Worm (Caenorhabditis elegans): ENCODE results near the gene dct-14.

dct-14 gene

ce11 chrV:20464778-20465177, 35.5 kb downstream of the dct-14 start:
- TF ChIP-seq ceh-82 (tag; optimal IDR thresholded peaks at IDR 0.05) (no peak), nhr-48 (tag; optimal IDR thresholded peaks at IDR 0.05) (no peak), egl-43 (GFP tag; IDR thresholded peaks at IDR 0.05) (no peak), hlh-30 (tag; optimal IDR thresholded peaks at IDR 0.05; ENCODE audit: insufficient read depth) (peak; percentile 49), lim-7 (GFP tag; IDR thresholded peaks at IDR 0.05) (no peak)

ce11 chrV:20460808-20461207, 39.5 kb downstream of the dct-14 start, which contains the start of gene B0250.18:
Gene B0250.18, minus strand, starts transcription at chrV:20460908.
- TF ChIP-seq aha-1 (tag) (peak; percentile 9), skn-1 (tag; optimal IDR thresholded peaks at IDR 0.05) (no peak)

- no peak for TF ChIP-seq hmg-1.1 (GFP tag; IDR thresholded peaks at IDR 0.05)
- no peak for TF ChIP-seq mxl-2 (GFP tag; conservative IDR thresholded peaks at IDR 0.05)
- TF ChIP-seq hlh-30 (tag; optimal IDR thresholded peaks at IDR 0.05; ENCODE audit: insufficient read depth) = peak; percentile 41
- peak; percentile 97 for TF ChIP-seq aha-1 (tag)
- TF ChIP-seq hlh-11 (tag; optimal IDR thresholded peaks at IDR 0.05) = no peak
Measured at ce11 chrV:20457155-20457554, 43.1 kb downstream of the dct-14 start.

- TF ChIP-seq R02D3.7 (tag; optimal IDR thresholded peaks at IDR 0.05) = no peak
- TF ChIP-seq snpc-4 (tag; optimal IDR thresholded peaks at IDR 0.05) = peak; percentile 84
Measured at ce11 chrV:20455637-20456036, 44.7 kb downstream of the dct-14 start.

- no peak for TF ChIP-seq nhr-102 (tag; optimal IDR thresholded peaks at IDR 0.05)
- no peak for TF ChIP-seq lsy-2 (tag; optimal IDR thresholded peaks at IDR 0.05)
- no peak for TF ChIP-seq lin-39 (tag; optimal IDR thresholded peaks at IDR 0.05)
- no peak for TF ChIP-seq mxl-2 (GFP tag; conservative IDR thresholded peaks at IDR 0.05)
- TF ChIP-seq hmg-1.1 (GFP tag; IDR thresholded peaks at IDR 0.05) = no peak
- TF ChIP-seq snpc-4 (tag; optimal IDR thresholded peaks at IDR 0.05) = no peak
- TF ChIP-seq vab-7 (GFP tag; IDR thresholded peaks at IDR 0.05) = no peak
- TF ChIP-seq madf-9 (GFP tag; conservative IDR thresholded peaks at IDR 0.05) = no peak
- no peak for TF ChIP-seq dmd-8 (GFP tag; IDR thresholded peaks at IDR 0.05)
- no peak for TF ChIP-seq mep-1 (tag; optimal IDR thresholded peaks at IDR 0.05)
- TF ChIP-seq hlh-11 (tag; optimal IDR thresholded peaks at IDR 0.05) = no peak
- no peak for TF ChIP-seq daf-8 (GFP tag; IDR thresholded peaks at IDR 0.05)
- TF ChIP-seq ceh-20 (GFP tag; IDR thresholded peaks at IDR 0.05) = no peak
- no peak for TF ChIP-seq lin-13 (GFP tag; optimal IDR thresholded peaks at IDR 0.05)
- no peak for TF ChIP-seq mxl-3 (GFP tag; optimal IDR thresholded peaks at IDR 0.05)
- TF ChIP-seq F44E2.7 (GFP tag; IDR thresholded peaks at IDR 0.05) = no peak
- TF ChIP-seq zag-1 (tag; optimal IDR thresholded peaks at IDR 0.05) = no peak
- no peak for TF ChIP-seq zfp-3 (GFP tag; conservative IDR thresholded peaks at IDR 0.05)
- TF ChIP-seq nhr-11 (tag; optimal IDR thresholded peaks at IDR 0.05) = no peak
Measured at ce11 chrV:20453811-20454210, 46.5 kb downstream of the dct-14 start, which contains the start of gene srd-70. Gene srd-70, plus strand, starts transcription at chrV:20454111.

- no peak for TF ChIP-seq cey-2 (tag; optimal IDR thresholded peaks at IDR 0.05; ENCODE audit: borderline replicate concordance, insufficient read depth)
- TF ChIP-seq mxl-2 (GFP tag; conservative IDR thresholded peaks at IDR 0.05) = no peak
- TF ChIP-seq nhr-102 (tag; optimal IDR thresholded peaks at IDR 0.05) = no peak
- no peak for TF ChIP-seq zfp-3 (GFP tag; conservative IDR thresholded peaks at IDR 0.05)
- no peak for TF ChIP-seq lin-39 (tag; optimal IDR thresholded peaks at IDR 0.05)
- TF ChIP-seq ctbp-1 (GFP tag; IDR thresholded peaks at IDR 0.05) = no peak
- TF ChIP-seq T20F7.1 (GFP tag; optimal IDR thresholded peaks at IDR 0.05) = no peak
- TF ChIP-seq daf-8 (GFP tag; IDR thresholded peaks at IDR 0.05) = no peak
- TF ChIP-seq lin-29 (GFP tag; IDR thresholded peaks at IDR 0.05) = no peak
- no peak for TF ChIP-seq php-3 (GFP tag; IDR thresholded peaks at IDR 0.05)
- TF ChIP-seq daf-16 (GFP tag; optimal IDR thresholded peaks at IDR 0.05) = no peak
- no peak for TF ChIP-seq daf-16 (tag; optimal IDR thresholded peaks at IDR 0.05)
- TF ChIP-seq hif-1 (tag; optimal IDR thresholded peaks at IDR 0.05) = no peak
- TF ChIP-seq lin-38 (GFP tag; IDR thresholded peaks at IDR 0.05) = no peak
Measured at ce11 chrV:20453084-20453483, 47.2 kb downstream of the dct-14 start, which contains the start of gene F48F5.6. Gene F48F5.6, minus strand, starts transcription at chrV:20453184.

Data from whole organism, L4 larva.